Fruit fly (Drosophila melanogaster) whole organism, adult: Measurements from ENCODE around the gene CG12219.

Experiments
- CG11617 ChIP-seq: fragments of 200-800 bp; sonication (Bioruptor generic); optimal IDR thresholded peaks from 2 replicates; lab custom pipeline; 2017; ENCODE audit warnings: mild to moderate bottlenecking, missing biosample characterization, missing genetic modification reagents, missing genetic modification characterization
- CG12768 ChIP-seq: fragments of 200-800 bp; sonication (Bioruptor generic); optimal IDR thresholded peaks from 2 replicates; lab custom pipeline; 2017; ENCODE audit warnings: missing biosample characterization, missing genetic modification characterization, mild to moderate bottlenecking, moderate library complexity, missing genetic modification reagents
- CG33017 ChIP-seq: fragments of 200-800 bp; sonication (Bioruptor generic); optimal IDR thresholded peaks from 2 replicates; lab custom pipeline; 2018; ENCODE audit warnings: missing biosample characterization, mild to moderate bottlenecking, missing genetic modification characterization, moderate library complexity
- CG5204 ChIP-seq: fragments of 200-800 bp; sonication (Bioruptor generic); optimal IDR thresholded peaks from 2 replicates; lab custom pipeline; 2016; ENCODE audit warnings: missing biosample characterization, missing genetic modification characterization
- CG7101 ChIP-seq: fragments of 200-800 bp; sonication (Bioruptor generic); optimal IDR thresholded peaks from 2 replicates; lab custom pipeline; 2018; ENCODE audit warnings: missing biosample characterization, mild to moderate bottlenecking, missing genetic modification characterization, moderate library complexity
- Crg-1 ChIP-seq: fragments of 200-800 bp; sonication (Bioruptor generic); optimal IDR thresholded peaks from 2 replicates; lab custom pipeline; 2016; ENCODE audit warnings: missing biosample characterization, missing genetic modification characterization
- Hr96 ChIP-seq: fragments of 200-800 bp; sonication (Bioruptor generic); optimal IDR thresholded peaks from 2 replicates; lab custom pipeline; 2016; ENCODE audit warnings: missing biosample characterization, missing genetic modification characterization
- Mnt ChIP-seq: fragments of 200-800 bp; sonication (Bioruptor generic); optimal IDR thresholded peaks from 2 replicates; lab custom pipeline; 2016; ENCODE audit warnings: missing biosample characterization, mild to moderate bottlenecking, missing genetic modification characterization
- bab1 ChIP-seq: fragments of 200-800 bp; sonication (Bioruptor generic); optimal IDR thresholded peaks from 3 replicates; lab custom pipeline; 2019; ENCODE audit warnings: missing biosample characterization, mild to moderate bottlenecking, missing genetic modification characterization, moderate library complexity
- kay ChIP-seq: fragments of 200-800 bp; sonication (Bioruptor generic); peaks from one replicate; lab custom pipeline; 2016; ENCODE audit warnings: missing biosample characterization, missing genetic modification characterization, borderline replicate concordance
- ovo ChIP-seq: fragments of 200-800 bp; sonication (Bioruptor generic); optimal IDR thresholded peaks from 2 replicates; lab custom pipeline; 2016; ENCODE audit warnings: missing biosample characterization, missing genetic modification characterization
- pad ChIP-seq: fragments of 200-800 bp; sonication (Bioruptor generic); optimal IDR thresholded peaks from 3 replicates; lab custom pipeline; 2017; ENCODE audit warnings: missing biosample characterization, missing genetic modification characterization, mild to moderate bottlenecking, moderate library complexity, missing genetic modification reagents
- tj ChIP-seq: fragments of 200-800 bp; sonication (Bioruptor generic); optimal IDR thresholded peaks from 3 replicates; lab custom pipeline; 2017; ENCODE audit warnings: missing biosample characterization, mild to moderate bottlenecking, missing genetic modification characterization, moderate library complexity
- toe ChIP-seq: fragments of 200-800 bp; sonication (Bioruptor generic); optimal IDR thresholded peaks from 2 replicates; lab custom pipeline; 2016; ENCODE audit warnings: missing biosample characterization, missing genetic modification characterization

DNA sequence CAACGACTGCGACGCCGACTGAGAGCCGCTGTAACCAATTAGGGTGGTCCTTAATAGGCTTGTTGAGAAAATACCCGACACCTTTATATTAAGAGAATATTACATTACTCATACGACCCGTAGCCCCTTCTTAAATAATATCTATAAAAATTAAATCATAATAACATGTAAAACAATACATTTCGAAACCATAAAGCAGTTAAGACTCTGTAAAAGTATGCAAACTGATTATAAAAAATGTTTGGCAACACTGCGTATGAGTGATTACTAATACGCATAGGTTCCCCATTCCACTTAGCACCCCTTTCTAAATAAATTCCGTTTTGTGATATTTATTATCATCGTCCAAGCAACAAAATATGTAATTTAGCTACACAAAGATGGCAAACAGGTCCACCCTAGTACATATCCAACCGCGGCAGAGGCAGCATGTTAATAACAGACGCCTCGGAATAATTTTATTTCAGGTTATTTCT is 39.5 kb upstream of the CG12219 start:
- TF ChIP-seq CG7101 (tag; lab: Kevin White, UChicago) (peak; percentile 80), CG11617 (peak; percentile 88), Mnt (GFP tag; lab: Kevin White, UChicago) (no peak), pad (peak; percentile 77), tj (GFP tag; lab: Kevin White, UChicago) (peak; percentile 64), CG33017 (tag; lab: Kevin White, UChicago) (peak; percentile 17), CG12768 (no peak), ovo (GFP tag; lab: Kevin White, UChicago) (no peak), Crg-1 (GFP tag; lab: Kevin White, UChicago) (peak; percentile 60), Hr96 (GFP tag; lab: Kevin White, UChicago) (peak; percentile 52), bab1 (GFP tag; lab: Kevin White, UChicago) (peak; percentile 94), toe (GFP tag; lab: Kevin White, UChicago) (no peak), kay (GFP tag; lab: Kevin White, UChicago) (no peak), CG5204 (GFP tag; lab: Kevin White, UChicago) (peak; percentile 51)
